Fruit fly (Drosophila melanogaster): ENCODE data around the gene Lip3.

DNA sequence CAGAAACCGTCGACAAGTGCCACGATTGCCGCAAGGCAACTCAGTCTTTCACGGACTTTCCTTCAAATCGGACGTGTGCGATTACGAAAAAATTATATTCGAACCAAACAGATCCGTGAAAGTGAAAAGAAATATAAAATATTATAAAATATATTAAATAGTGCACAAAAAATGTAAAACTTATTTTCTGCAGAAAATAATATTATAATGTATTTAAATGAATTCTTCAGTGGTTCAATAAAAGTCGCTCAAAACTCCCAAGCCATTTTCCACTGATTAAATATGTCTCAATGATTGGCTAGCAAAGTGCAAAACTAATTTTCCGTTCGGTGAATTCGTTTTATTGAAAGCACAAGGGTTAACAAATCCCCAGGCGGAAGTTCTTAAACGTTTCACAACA, 33.7 kb downstream of the Lip3 start, which contains the start of gene PK2-R1:
- TF ChIP-seq CTCF (optimal IDR thresholded peaks at IDR 0.05) (no peak), CG8478 (optimal IDR thresholded peaks at IDR 0.05) (no peak)

Measured in S2 (cell line).